Worm (Caenorhabditis elegans) whole organism, mixed stage, embryonic: Measurements from ENCODE around the gene W06F12.2.

ENCODE experiments used
- M03D4.4 ChIP-seq: sonication (generic microtip); optimal IDR thresholded peaks from 2 replicates; lab custom pipeline; 2017; ENCODE audit warnings: mild to moderate bottlenecking, missing genetic modification characterization, missing compliant biosample characterization
- bed-3 ChIP-seq: fragments of 200-800 bp; sonication (Bioruptor generic); optimal IDR thresholded peaks from 3 replicates; lab custom pipeline; 2018; ENCODE audit warnings: mild to moderate bottlenecking, missing genetic modification characterization, moderate library complexity, missing compliant biosample characterization
- blmp-1 ChIP-seq: fragments of 150-350 bp; optimal IDR thresholded peaks from 2 replicates; lab custom pipeline; 2014; ENCODE audit warnings: missing biosample characterization, missing genetic modification characterization
- ceh-39 ChIP-seq: fragments of 150-350 bp; optimal IDR thresholded peaks from 2 replicates; lab custom pipeline; 2014; ENCODE audit warnings: missing biosample characterization, missing genetic modification characterization
- ceh-43 ChIP-seq: fragments of 200-800 bp; sonication (Bioruptor generic); optimal IDR thresholded peaks from 2 replicates; lab custom pipeline; 2018; ENCODE audit warnings: mild to moderate bottlenecking, missing genetic modification characterization, moderate library complexity, missing compliant biosample characterization
- ceh-83 ChIP-seq: fragments of 200-800 bp; sonication (Bioruptor generic); optimal IDR thresholded peaks from 2 replicates; lab custom pipeline; 2018; ENCODE audit warnings: mild to moderate bottlenecking, missing genetic modification characterization, missing compliant biosample characterization
- ces-1 ChIP-seq: fragments of 150-350 bp; optimal IDR thresholded peaks from 2 replicates; lab custom pipeline; 2014; ENCODE audit warnings: missing biosample characterization, missing genetic modification reagents, missing genetic modification characterization
- cnd-1 ChIP-seq: fragments of 200-800 bp; sonication (Bioruptor generic); optimal IDR thresholded peaks from 2 replicates; lab custom pipeline; 2018; ENCODE audit warnings: mild to moderate bottlenecking, missing genetic modification characterization, missing compliant biosample characterization
- drap-1 ChIP-seq: fragments of 200-800 bp; sonication (Bioruptor generic); optimal IDR thresholded peaks from 3 replicates; lab custom pipeline; 2018; ENCODE audit warnings: mild to moderate bottlenecking, missing genetic modification characterization, missing compliant biosample characterization
- elt-1 ChIP-seq: sonication (generic microtip); optimal IDR thresholded peaks from 2 replicates; lab custom pipeline; 2017; ENCODE audit warnings: missing genetic modification characterization, mild to moderate bottlenecking, missing compliant biosample characterization, antibody characterized with exemption, moderate library complexity, borderline replicate concordance; ENCODE audit not compliant: insufficient read depth
- elt-3 ChIP-seq: fragments of 150-350 bp; optimal IDR thresholded peaks from 2 replicates; lab custom pipeline; 2014; ENCODE audit warnings: missing biosample characterization, missing genetic modification characterization
- ham-2 ChIP-seq: fragments of 200-800 bp; sonication (Bioruptor generic); optimal IDR thresholded peaks from 2 replicates; lab custom pipeline; 2018; ENCODE audit warnings: mild to moderate bottlenecking, missing genetic modification characterization, missing compliant biosample characterization
- hlh-1 ChIP-seq: fragments of 150-350 bp; optimal IDR thresholded peaks from 2 replicates; lab custom pipeline; 2014; ENCODE audit warnings: missing biosample characterization, missing genetic modification reagents, missing genetic modification characterization
- lin-13 ChIP-seq: fragments of 150-350 bp; optimal IDR thresholded peaks from 2 replicates; lab custom pipeline; 2014; ENCODE audit warnings: missing biosample characterization, missing genetic modification characterization
- lsy-2 ChIP-seq: fragments of 150-350 bp; optimal IDR thresholded peaks from 2 replicates; lab custom pipeline; 2014; ENCODE audit warnings: missing biosample characterization, missing genetic modification characterization
- mab-5 ChIP-seq: fragments of 150-350 bp; optimal IDR thresholded peaks from 2 replicates; lab custom pipeline; 2014; ENCODE audit warnings: missing biosample characterization, missing genetic modification characterization
- mep-1 ChIP-seq: fragments of 150-350 bp; optimal IDR thresholded peaks from 2 replicates; lab custom pipeline; 2017; ENCODE audit warnings: missing biosample characterization, missing genetic modification reagents, missing genetic modification characterization, inconsistent platforms
- mls-2 ChIP-seq: sonication (generic microtip); optimal IDR thresholded peaks from 2 replicates; lab custom pipeline; 2016; ENCODE audit warnings: mild to moderate bottlenecking, missing genetic modification characterization, moderate library complexity, missing compliant biosample characterization
- nhr-12 ChIP-seq: fragments of 150-350 bp; optimal IDR thresholded peaks from 2 replicates; lab custom pipeline; 2014; ENCODE audit warnings: missing biosample characterization, missing genetic modification characterization
- nhr-2 ChIP-seq: fragments of 150-350 bp; optimal IDR thresholded peaks from 2 replicates; lab custom pipeline; 2014; ENCODE audit warnings: missing biosample characterization, missing genetic modification characterization
- nhr-237 ChIP-seq: fragments of 150-350 bp; optimal IDR thresholded peaks from 2 replicates; lab custom pipeline; 2014; ENCODE audit warnings: missing biosample characterization, missing genetic modification characterization
- sem-2 ChIP-seq: fragments of 200-800 bp; sonication (Bioruptor generic); optimal IDR thresholded peaks from 2 replicates; lab custom pipeline; 2018; ENCODE audit warnings: mild to moderate bottlenecking, missing genetic modification characterization, missing compliant biosample characterization
- snpc-4 ChIP-seq: fragments of 150-350 bp; optimal IDR thresholded peaks from 2 replicates; lab custom pipeline; 2014; ENCODE audit warnings: missing biosample characterization, missing genetic modification characterization
- sptf-1 ChIP-seq: sonication (generic microtip); optimal IDR thresholded peaks from 2 replicates; lab custom pipeline; 2017; ENCODE audit warnings: mild to moderate bottlenecking, missing genetic modification characterization, moderate library complexity, missing compliant biosample characterization
- tbx-8 ChIP-seq: fragments of 200-800 bp; sonication (Bioruptor generic); optimal IDR thresholded peaks from 2 replicates; lab custom pipeline; 2018; ENCODE audit warnings: mild to moderate bottlenecking, missing genetic modification characterization, moderate library complexity, missing compliant biosample characterization
- unc-120 ChIP-seq: sonication (generic microtip); optimal IDR thresholded peaks from 2 replicates; lab custom pipeline; 2017; ENCODE audit warnings: missing genetic modification characterization, missing compliant biosample characterization; ENCODE audit not compliant: poor library complexity, severe bottlenecking
- unc-39 ChIP-seq: fragments of 150-350 bp; optimal IDR thresholded peaks from 2 replicates; lab custom pipeline; 2014; ENCODE audit warnings: missing biosample characterization, missing genetic modification characterization
- unc-62 ChIP-seq: fragments of 150-350 bp; optimal IDR thresholded peaks from 2 replicates; lab custom pipeline; 2014; ENCODE audit warnings: missing biosample characterization, missing genetic modification reagents, missing genetic modification characterization
- zip-8 ChIP-seq: fragments of 150-350 bp; optimal IDR thresholded peaks from 2 replicates; lab custom pipeline; 2014; ENCODE audit warnings: missing biosample characterization, missing genetic modification characterization

W06F12.2 gene

ce11 chrIII:13716831-13717230 lies 14.7 kb downstream of the W06F12.2 start:
- TF ChIP-seq nhr-12 (tag; lab: Kevin White, UChicago), result no peak
- no peak for TF ChIP-seq unc-120
- no peak for TF ChIP-seq zip-8 (tag; lab: Kevin White, UChicago)
- no peak for TF ChIP-seq blmp-1 (tag; lab: Kevin White, UChicago)
- TF ChIP-seq snpc-4 (tag; lab: Kevin White, UChicago), result no peak
- TF ChIP-seq unc-62 (GFP tag; lab: Kevin White, UChicago), result no peak
- TF ChIP-seq mls-2, result no peak
- no peak for TF ChIP-seq elt-3 (tag; lab: Kevin White, UChicago)
- TF ChIP-seq mab-5 (tag; lab: Kevin White, UChicago), result no peak
- no peak for TF ChIP-seq ceh-39 (tag; lab: Kevin White, UChicago)
- no peak for TF ChIP-seq cnd-1 (tag; lab: Kevin White, UChicago)
- TF ChIP-seq M03D4.4 (tag; lab: Kevin White, UChicago), result no peak
- no peak for TF ChIP-seq nhr-237 (tag; lab: Kevin White, UChicago)
- TF ChIP-seq, all 35 proteins: peak for 0

- TF ChIP-seq elt-1 (tag; lab: Kevin White, UChicago), result no peak
- no peak for TF ChIP-seq ceh-83 (GFP tag; lab: Kevin White, UChicago)
- no peak for TF ChIP-seq mab-5 (tag; lab: Kevin White, UChicago)
- TF ChIP-seq unc-62 (GFP tag; lab: Kevin White, UChicago), result no peak
- TF ChIP-seq ceh-43 (GFP tag; lab: Kevin White, UChicago), result no peak
- TF ChIP-seq nhr-12 (tag; lab: Kevin White, UChicago), result no peak
- TF ChIP-seq hlh-1 (tag; lab: Kevin White, UChicago), result no peak
- no peak for TF ChIP-seq drap-1 (GFP tag; lab: Kevin White, UChicago)
- TF ChIP-seq cnd-1 (tag; lab: Kevin White, UChicago), result no peak
These were observed 15.2 kb downstream of the W06F12.2 start for ce11 chrIII:13716266-13716665.

- TF ChIP-seq cnd-1 (tag; lab: Kevin White, UChicago), result no peak
- no peak for TF ChIP-seq M03D4.4 (tag; lab: Kevin White, UChicago)
- no peak for TF ChIP-seq ceh-43 (GFP tag; lab: Kevin White, UChicago)
- TF ChIP-seq lsy-2 (tag; lab: Kevin White, UChicago), result no peak
- no peak for TF ChIP-seq unc-39 (tag; lab: Kevin White, UChicago)
- no peak for TF ChIP-seq zip-8 (tag; lab: Kevin White, UChicago)
- no peak for TF ChIP-seq tbx-8 (GFP tag; lab: Kevin White, UChicago)
- TF ChIP-seq nhr-12 (tag; lab: Kevin White, UChicago), result no peak
- no peak for TF ChIP-seq snpc-4 (tag; lab: Kevin White, UChicago)
- no peak for TF ChIP-seq unc-62 (GFP tag; lab: Kevin White, UChicago)
- no peak for TF ChIP-seq unc-120
- no peak for TF ChIP-seq lin-13 (tag; lab: Kevin White, UChicago)
- no peak for TF ChIP-seq blmp-1 (tag; lab: Kevin White, UChicago)
- TF ChIP-seq bed-3 (GFP tag; lab: Kevin White, UChicago), result no peak
- no peak for TF ChIP-seq nhr-2 (tag; lab: Kevin White, UChicago)
- TF ChIP-seq mep-1 (tag; lab: Kevin White, UChicago), result no peak
- TF ChIP-seq ceh-83 (GFP tag; lab: Kevin White, UChicago), result no peak
- TF ChIP-seq sem-2 (GFP tag; lab: Kevin White, UChicago), result no peak
- no peak for TF ChIP-seq elt-1 (tag; lab: Kevin White, UChicago)
These were observed 16.5 kb downstream of the W06F12.2 start for ce11 chrIII:13714950-13715349.

ce11 chrIII:13713807-13714206 lies 17.7 kb downstream of the W06F12.2 start:
- TF ChIP-seq cnd-1 (tag; lab: Kevin White, UChicago) (peak; percentile 5), tbx-8 (GFP tag; lab: Kevin White, UChicago) (no peak), unc-62 (GFP tag; lab: Kevin White, UChicago) (no peak), M03D4.4 (tag; lab: Kevin White, UChicago) (peak; percentile 21), ces-1 (GFP tag; lab: Kevin White, UChicago) (no peak), nhr-12 (tag; lab: Kevin White, UChicago) (no peak), ham-2 (GFP tag; lab: Kevin White, UChicago) (peak; percentile 5), elt-1 (tag; lab: Kevin White, UChicago) (no peak), sptf-1 (tag; lab: Kevin White, UChicago) (peak; percentile 33), snpc-4 (tag; lab: Kevin White, UChicago) (no peak), nhr-237 (tag; lab: Kevin White, UChicago) (no peak), unc-120 (no peak), lsy-2 (tag; lab: Kevin White, UChicago) (no peak), hlh-1 (tag; lab: Kevin White, UChicago) (no peak), ceh-83 (GFP tag; lab: Kevin White, UChicago) (no peak), sem-2 (GFP tag; lab: Kevin White, UChicago) (peak; percentile 1)
